Fruit fly (Drosophila melanogaster) whole organism, wandering third instar larva: ENCODE data around the gene chic.
A peak's percentile ranks its signal among the peaks of the same experiment; 100 is the strongest.

Experiments used
- CG32264 ChIP-seq: fragments of 200-800 bp; sonication (Bioruptor generic); optimal IDR thresholded peaks from 2 replicates; lab custom pipeline; 2016; ENCODE audit warnings: missing biosample characterization, missing genetic modification characterization
- CG9705 ChIP-seq: fragments of 200-800 bp; sonication (Bioruptor generic); optimal IDR thresholded peaks from 2 replicates; lab custom pipeline; 2018; ENCODE audit warnings: missing biosample characterization, mild to moderate bottlenecking, missing genetic modification characterization
- CrebA ChIP-seq: fragments of 200-800 bp; sonication (Bioruptor generic); optimal IDR thresholded peaks from 2 replicates; lab custom pipeline; 2016; ENCODE audit warnings: missing biosample characterization, mild to moderate bottlenecking, missing genetic modification characterization, borderline replicate concordance
- Dfd ChIP-seq: fragments of >200 bp; optimal IDR thresholded peaks from 2 replicates; lab custom pipeline; 2017; ENCODE audit warnings: missing biosample characterization, missing genetic modification characterization
- Dif ChIP-seq: fragments of 200-275, 200-300 bp; sonication (Bioruptor generic); optimal IDR thresholded peaks from 2 replicates; lab custom pipeline; 2018; ENCODE audit warnings: missing biosample characterization, missing genetic modification characterization; ENCODE audit not compliant: partially characterized antibody
- GATAd ChIP-seq: sonication (Bioruptor generic); optimal IDR thresholded peaks from 2 replicates; lab custom pipeline; 2016; ENCODE audit warnings: missing biosample characterization, missing genetic modification characterization
- HLH106 ChIP-seq: fragments of 200-800 bp; optimal IDR thresholded peaks from 3 replicates; lab custom pipeline; 2019; ENCODE audit warnings: missing biosample characterization, mild to moderate bottlenecking, missing genetic modification characterization, moderate library complexity
- Hnf4 ChIP-seq: fragments of 200-800 bp; sonication (Bioruptor generic); optimal IDR thresholded peaks from 2 replicates; lab custom pipeline; 2016; ENCODE audit warnings: missing biosample characterization, mild to moderate bottlenecking, missing genetic modification characterization
- Hr83 ChIP-seq: fragments of 200-300 bp; sonication (Bioruptor generic); optimal IDR thresholded peaks from 2 replicates; lab custom pipeline; 2016; ENCODE audit warnings: missing biosample characterization, mild to moderate bottlenecking, missing genetic modification characterization, moderate library complexity; ENCODE audit not compliant: poor library complexity, severe bottlenecking
- Jra ChIP-seq: sonication (Bioruptor generic); optimal IDR thresholded peaks from 2 replicates; lab custom pipeline; 2016; ENCODE audit warnings: missing biosample characterization, missing genetic modification characterization
- N ChIP-seq: fragments of >200 bp; optimal IDR thresholded peaks from 2 replicates; lab custom pipeline; 2018; ENCODE audit warnings: missing biosample characterization, missing external identifiers, missing genetic modification characterization
- OdsH ChIP-seq: fragments of 200-800 bp; sonication (Bioruptor generic); optimal IDR thresholded peaks from 2 replicates; lab custom pipeline; 2016; ENCODE audit warnings: missing biosample characterization, mild to moderate bottlenecking, missing genetic modification characterization
- Rel ChIP-seq, 2 experiments: fragments of 200-800 bp; sonication (Bioruptor generic) in 1 of 2; optimal IDR thresholded peaks; 2 replicates in 1 of 2; 3 replicates in 1 of 2; lab custom pipeline; 2016 to 2019; ENCODE audit warnings: mild to moderate bottlenecking in 2 of 2, missing biosample characterization in 2 of 2, missing genetic modification characterization in 2 of 2, moderate library complexity in 1 of 2
- Sp1 ChIP-seq: fragments of 200-800 bp; sonication (Bioruptor generic); optimal IDR thresholded peaks from 3 replicates; lab custom pipeline; 2019; ENCODE audit warnings: missing biosample characterization, mild to moderate bottlenecking, missing genetic modification characterization, moderate library complexity
- Vsx2 ChIP-seq: fragments of 200-300, 225-300 bp; sonication (Bioruptor generic); optimal IDR thresholded peaks from 2 replicates; lab custom pipeline; 2018; ENCODE audit warnings: missing biosample characterization, missing genetic modification characterization; ENCODE audit not compliant: partially characterized antibody
- brk ChIP-seq: fragments of 200-800 bp; sonication (Bioruptor generic); optimal IDR thresholded peaks from 2 replicates; lab custom pipeline; 2016; ENCODE audit warnings: missing biosample characterization, mild to moderate bottlenecking, missing genetic modification characterization
- dl ChIP-seq, 2 experiments: fragments of 175-275, 200-275 bp in 1 of 2; fragments of 200-275 bp in 1 of 2; sonication (Bioruptor generic); optimal IDR thresholded peaks; lab custom pipeline; 2018; ENCODE audit warnings: mild to moderate bottlenecking in 2 of 2, missing biosample characterization in 2 of 2, missing genetic modification characterization in 2 of 2, moderate library complexity in 2 of 2; ENCODE audit not compliant: partially characterized antibody in 2 of 2, insufficient read depth in 1 of 2
- dsf ChIP-seq: sonication (Bioruptor generic); optimal IDR thresholded peaks from 2 replicates; lab custom pipeline; 2016; ENCODE audit warnings: missing biosample characterization, missing genetic modification characterization, borderline replicate concordance
- ey ChIP-seq: fragments of 200-800 bp; sonication (Bioruptor generic); optimal IDR thresholded peaks from 2 replicates; lab custom pipeline; 2016; ENCODE audit warnings: missing biosample characterization, missing genetic modification characterization
- foxo ChIP-seq, 2 experiments: fragments of 200-800 bp; sonication (Bioruptor generic); optimal IDR thresholded peaks; 2 replicates in 1 of 2; 3 replicates in 1 of 2; lab custom pipeline; 2016 to 2017; ENCODE audit warnings: missing biosample characterization in 2 of 2, missing genetic modification characterization in 2 of 2
- h ChIP-seq: fragments of 200-800 bp; sonication (Bioruptor generic); optimal IDR thresholded peaks from 3 replicates; lab custom pipeline; 2016; ENCODE audit warnings: missing biosample characterization, mild to moderate bottlenecking, missing genetic modification characterization
- lola ChIP-seq: fragments of >200 bp; optimal IDR thresholded peaks from 2 replicates; lab custom pipeline; 2017; ENCODE audit warnings: missing biosample characterization, missing genetic modification characterization
- pan ChIP-seq: fragments of >200 bp; optimal IDR thresholded peaks from 2 replicates; lab custom pipeline; 2017
- psq ChIP-seq: fragments of 200-800 bp; sonication (Bioruptor generic); optimal IDR thresholded peaks from 3 replicates; lab custom pipeline; 2017; ENCODE audit warnings: missing biosample characterization, mild to moderate bottlenecking, missing genetic modification characterization, moderate library complexity
- rgr ChIP-seq: fragments of 200-800 bp; sonication (Bioruptor generic); optimal IDR thresholded peaks from 3 replicates; lab custom pipeline; 2016; ENCODE audit warnings: missing biosample characterization, mild to moderate bottlenecking, missing genetic modification characterization
- sv ChIP-seq: fragments of 200-800 bp; sonication (Bioruptor generic); optimal IDR thresholded peaks from 3 replicates; lab custom pipeline; 2016; ENCODE audit warnings: missing biosample characterization, missing genetic modification characterization
- tai ChIP-seq: sonication (Bioruptor generic); optimal IDR thresholded peaks from 2 replicates; lab custom pipeline; 2016; ENCODE audit warnings: missing biosample characterization, missing genetic modification characterization
- usp ChIP-seq: fragments of >200 bp; optimal IDR thresholded peaks from 2 replicates; lab custom pipeline; 2017; ENCODE audit warnings: missing biosample characterization, missing genetic modification characterization
- woc ChIP-seq: sonication (Bioruptor generic); optimal IDR thresholded peaks from 2 replicates; lab custom pipeline; 2016; ENCODE audit warnings: missing biosample characterization, mild to moderate bottlenecking, missing genetic modification characterization

The chic gene

DNA sequence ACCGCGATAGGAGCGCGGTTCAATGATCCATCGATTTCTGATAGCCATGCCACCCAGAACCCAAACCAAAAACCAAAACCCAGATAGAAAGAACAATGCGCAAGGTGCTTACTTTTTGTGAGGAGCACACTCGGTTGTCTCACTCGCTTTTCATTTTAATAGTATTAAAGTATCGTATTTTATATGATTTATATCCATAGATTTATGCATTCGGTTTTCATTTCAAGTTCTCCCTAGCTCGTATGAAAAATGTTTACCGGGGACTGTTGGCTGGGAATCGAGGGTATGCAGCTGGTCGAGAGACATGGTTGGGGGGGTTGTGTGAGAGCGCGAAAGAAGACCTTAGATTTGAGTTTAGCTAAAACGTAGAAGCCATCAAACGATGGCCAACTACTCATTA is 8.8 kb downstream of the chic start (continued):
- TF ChIP-seq dsf (GFP tag; lab: Kevin White, UChicago) (peak; percentile 31), sv (GFP tag; lab: Kevin White, UChicago) (peak; percentile 9), CG32264 (peak; percentile 46), foxo (GFP tag; optimal IDR thresholded peaks at IDR 0.05; lab: Kevin White, UChicago) (no peak), GATAd (GFP tag; lab: Kevin White, UChicago) (no peak), h (GFP tag; lab: Kevin White, UChicago) (peak; percentile 80), Vsx2 (GFP tag; lab: Kevin White, UChicago) (no peak), Jra (GFP tag; lab: Kevin White, UChicago) (peak; percentile 39), ey (peak; percentile 67), lola (GFP tag; lab: Kevin White, UChicago) (no peak), woc (GFP tag; lab: Kevin White, UChicago) (peak; percentile 62), Dfd (GFP tag; lab: Kevin White, UChicago) (no peak), HLH106 (peak; percentile 60)
- TF ChIP-seq, all 38 proteins: peak for 17

DNA sequence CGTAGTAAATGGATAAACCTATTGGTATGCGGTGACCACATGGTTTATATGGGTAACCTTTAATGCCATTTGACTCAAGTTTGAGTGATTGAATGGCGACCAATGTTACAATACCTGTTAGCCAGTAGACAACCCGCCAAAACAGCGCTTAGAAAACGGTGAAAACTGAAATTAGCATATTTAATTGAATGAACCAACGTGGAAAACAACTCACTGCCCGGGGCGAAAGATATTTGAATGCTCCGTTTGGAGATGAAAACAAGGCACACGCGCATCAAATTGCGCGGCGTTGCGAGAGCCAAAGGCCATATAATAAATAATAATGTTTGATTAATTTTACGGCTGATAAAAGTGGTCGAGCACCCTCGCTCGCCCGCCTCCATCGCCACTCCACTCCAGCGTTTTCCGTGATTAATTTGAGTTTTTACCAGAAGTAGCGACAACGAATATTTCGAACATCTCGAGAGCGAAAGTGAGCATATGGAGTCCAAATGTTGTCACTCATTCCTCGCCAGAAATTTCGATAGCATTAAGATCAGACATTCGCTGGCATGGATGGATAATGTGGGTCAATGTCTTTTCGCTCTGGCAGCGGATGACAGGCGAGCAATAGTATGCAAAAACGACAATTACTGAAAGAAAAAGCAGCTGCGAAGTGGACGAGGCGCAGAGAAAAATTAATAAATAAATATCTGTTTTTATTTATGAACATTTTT is 9.6 kb downstream of the chic start:
- TF ChIP-seq pan (lab: Kevin White, UChicago) (no peak), brk (peak; percentile 51), Sp1 (no peak), Rel (GFP tag; optimal IDR thresholded peaks at IDR 0.05; lab: Kevin White, UChicago) (no peak), Rel (tag; optimal IDR thresholded peaks at IDR 0.05; lab: Kevin White, UChicago) (peak; percentile 33), h (GFP tag; lab: Kevin White, UChicago) (peak; percentile 39), dsf (GFP tag; lab: Kevin White, UChicago) (no peak)

DNA sequence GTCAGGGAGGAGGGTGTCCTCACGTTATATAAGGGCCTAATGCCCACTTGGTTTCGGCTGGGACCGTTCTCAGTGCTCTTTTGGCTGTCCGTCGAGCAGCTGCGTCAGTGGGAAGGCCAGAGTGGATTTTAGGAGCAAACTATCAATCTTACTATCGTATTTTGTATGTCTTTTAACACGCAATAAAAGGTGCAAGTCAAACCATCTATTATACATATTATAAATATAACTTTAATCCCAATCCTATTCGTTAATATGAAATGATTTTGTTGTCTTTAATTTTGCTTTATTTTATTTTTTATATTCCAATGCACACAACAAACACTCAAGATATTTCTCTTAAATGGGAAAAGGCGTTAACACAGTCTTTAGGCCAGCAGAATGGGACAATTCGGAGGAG is 11.3 kb downstream of the chic start, which contains the start of gene Ucp4B:
TSS of gene Ucp4B (plus strand) at position 301 of the 400 bp plus-strand sequence.
- no peak for TF ChIP-seq N (GFP tag; lab: Kevin White, UChicago)
- TF ChIP-seq psq (GFP tag; lab: Kevin White, UChicago) = no peak
- TF ChIP-seq GATAd (GFP tag; lab: Kevin White, UChicago) = no peak
- TF ChIP-seq brk = no peak
- TF ChIP-seq OdsH (GFP tag; lab: Kevin White, UChicago) = no peak
- TF ChIP-seq pan (lab: Kevin White, UChicago) = no peak
- no peak for TF ChIP-seq CG9705 (GFP tag; lab: Kevin White, UChicago)
- TF ChIP-seq dsf (GFP tag; lab: Kevin White, UChicago) = no peak
- TF ChIP-seq lola (GFP tag; lab: Kevin White, UChicago) = no peak
- no peak for TF ChIP-seq sv (GFP tag; lab: Kevin White, UChicago)
- no peak for TF ChIP-seq tai (GFP tag; lab: Kevin White, UChicago)
- TF ChIP-seq foxo (GFP tag; optimal IDR thresholded peaks at IDR 0.05; lab: Kevin White, UChicago) = no peak
- TF ChIP-seq rgr (GFP tag; lab: Kevin White, UChicago) = no peak
- TF ChIP-seq CG32264 = no peak
- TF ChIP-seq Sp1 = no peak
- TF ChIP-seq usp (GFP tag; lab: Kevin White, UChicago) = no peak
- no peak for TF ChIP-seq ey
- no peak for TF ChIP-seq Dif
- TF ChIP-seq HLH106 = no peak
- no peak for TF ChIP-seq dl (GFP tag; optimal IDR thresholded peaks at IDR 0.05; lab: Kevin White, UChicago; ENCODE audit: insufficient read depth in 1 of 2, partially characterized antibody in 2 of 2)
- TF ChIP-seq, all 38 proteins: peak for 0

DNA sequence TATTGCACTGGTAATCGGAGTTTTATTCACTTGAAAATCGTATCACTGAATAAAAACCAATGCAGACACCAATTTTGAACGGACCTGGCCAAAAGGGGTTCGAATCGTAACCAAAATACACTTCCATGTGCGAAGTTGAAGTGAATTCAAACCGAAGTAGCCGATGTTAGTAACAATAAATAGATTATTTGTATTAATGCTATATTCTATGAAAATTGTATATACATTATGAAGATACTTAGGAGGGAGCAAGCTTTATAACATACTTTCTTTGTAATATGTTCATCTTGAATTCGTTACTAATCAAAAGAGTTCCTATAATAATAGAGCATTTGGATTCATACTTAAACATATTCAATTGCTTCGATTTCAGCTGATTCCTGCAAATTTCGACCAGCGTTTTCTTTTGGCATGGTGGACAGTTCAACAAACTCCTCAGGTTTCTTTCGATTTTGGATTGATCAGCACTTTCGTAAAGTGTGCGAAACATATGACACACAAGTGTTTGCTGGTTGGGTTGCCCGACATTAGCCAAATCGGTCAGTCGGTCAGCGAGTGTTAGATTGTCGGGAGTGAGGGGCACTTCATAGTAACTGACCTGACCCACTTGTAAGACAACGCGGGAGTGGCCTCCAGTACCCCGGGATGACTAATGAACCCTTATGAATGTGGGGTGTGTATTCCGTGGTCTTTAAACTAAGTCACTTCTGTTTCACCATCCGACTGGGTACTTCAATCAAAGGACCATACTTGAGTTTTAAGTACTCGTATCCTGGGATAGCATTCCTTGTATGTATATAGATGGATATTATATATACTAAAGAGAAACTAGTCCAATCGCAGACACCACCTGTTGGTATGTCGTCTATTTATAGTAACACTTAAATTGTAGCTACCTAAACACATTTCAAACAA is 12.9 kb downstream of the chic start, which contains the start of the genes CG13992 and Ucp4C:
TSS of gene CG13992 (minus strand) at position 51 of the 915 bp plus-strand sequence.
TSS of gene Ucp4C (plus strand) at position 865 of the 915 bp plus-strand sequence.
- TF ChIP-seq Hnf4 (GFP tag; lab: Kevin White, UChicago) (no peak), CrebA (GFP tag; lab: Kevin White, UChicago) (no peak), woc (GFP tag; lab: Kevin White, UChicago) (no peak), GATAd (GFP tag; lab: Kevin White, UChicago) (no peak), psq (GFP tag; lab: Kevin White, UChicago) (no peak), brk (no peak), Hr83 (GFP tag; lab: Kevin White, UChicago) (no peak), foxo (GFP tag; optimal IDR thresholded peaks at IDR 0.05; lab: Kevin White, UChicago) (no peak), dl (GFP tag; optimal IDR thresholded peaks at IDR 0.05; lab: Kevin White, UChicago; ENCODE audit: insufficient read depth in 1 of 2, partially characterized antibody in 2 of 2) (no peak), usp (GFP tag; lab: Kevin White, UChicago) (no peak)
